Fruit fly (Drosophila melanogaster) whole organism, adult: ENCODE results near the gene CG16743.

Source experiments
- CG14711 ChIP-seq: fragments of 200-800 bp; sonication (Bioruptor generic); optimal IDR thresholded peaks from 2 replicates; lab custom pipeline; 2018; ENCODE audit warnings: missing biosample characterization, mild to moderate bottlenecking, missing genetic modification characterization, moderate library complexity
- CG7101 ChIP-seq: fragments of 200-800 bp; sonication (Bioruptor generic); optimal IDR thresholded peaks from 2 replicates; lab custom pipeline; 2018; ENCODE audit warnings: missing biosample characterization, mild to moderate bottlenecking, missing genetic modification characterization, moderate library complexity
- cic ChIP-seq: fragments of 200-800 bp; sonication (Bioruptor generic); optimal IDR thresholded peaks from 2 replicates; lab custom pipeline; 2017; ENCODE audit warnings: missing biosample characterization, mild to moderate bottlenecking, missing genetic modification characterization, moderate library complexity

dm6 chr2L:11004674-11005045 is 32.6 kb downstream of the CG16743 start, which contains the start of gene Nup154:
- TF ChIP-seq cic (GFP tag; lab: Kevin White, UChicago) = no peak
- no peak for TF ChIP-seq CG14711 (tag; lab: Kevin White, UChicago)
- no peak for TF ChIP-seq CG7101 (tag; lab: Kevin White, UChicago)
